1 fruit fly cellular context compared by ENCODE assay signal in genomic region chr3L:10861657-10862543, dm6.
TF ChIP-seq lines count a peak whose summit lies in the region.

No protein-coding gene starts in this region.

TF ChIP-seq in whole organism, embryonic, 481 proteins besides CTCF, POLR2A, EP300 and RAD21 (continued from another document):
- TF ChIP-seq Opbp (GFP tag; IDR thresholded peaks at IDR 0.05; lab: Robert Waterston, UW; ENCODE audit: partially characterized antibody) (0 out of 3 replicates have a peak, but pooled peaks have one; percentile 37), Fer1 (GFP tag; optimal IDR thresholded peaks at IDR 0.05; lab: Kevin White, UChicago) (peak; percentile 10), lab (GFP tag; optimal IDR thresholded peaks at IDR 0.05; lab: Kevin White, UChicago) (no peak), chm (GFP tag; IDR thresholded peaks at IDR 0.05; lab: Robert Waterston, UW) (peak; percentile 40; the same call in 1 of the 2 replicates), CG9932 (GFP tag; IDR thresholded peaks at IDR 0.05; lab: Robert Waterston, UW) (0 out of 2 replicates have a peak, but pooled peaks have one; percentile 14), pan (optimal IDR thresholded peaks at IDR 0.05; lab: Kevin White, UChicago) (no peak), pan (GFP tag; optimal IDR thresholded peaks at IDR 0.05 in 1 of 2, IDR thresholded peaks at IDR 0.05 in 1 of 2) (peak in 1 of 2 experiments; percentile 27), Deaf1 (tag; optimal IDR thresholded peaks at IDR 0.05; lab: Kevin White, UChicago) (peak; percentile 12), jumu (GFP tag; optimal IDR thresholded peaks at IDR 0.05; lab: Kevin White, UChicago) (no peak), Hr78 (GFP tag; optimal IDR thresholded peaks at IDR 0.05; lab: Kevin White, UChicago) (peak in 1 of 2 experiments; percentile 54), da (GFP tag; optimal IDR thresholded peaks at IDR 0.05; lab: Kevin White, UChicago) (no peak), zfh1 (GFP tag; IDR thresholded peaks at IDR 0.05; lab: Robert Waterston, UW) (0 out of 3 replicates have a peak, but pooled peaks have one; percentile 43), Antp (GFP tag; optimal IDR thresholded peaks at IDR 0.05; lab: Kevin White, UChicago) (peak; percentile 35), HHEX (GFP tag; optimal IDR thresholded peaks at IDR 0.05; lab: Kevin White, UChicago) (peak; percentile 16), eve (GFP tag; optimal IDR thresholded peaks at IDR 0.05; lab: Kevin White, UChicago) (no peak), row (GFP tag; IDR thresholded peaks at IDR 0.05; lab: Robert Waterston, UW) (peak; percentile 19; the same call in 1 of the 3 replicates), CG10543 (GFP tag; optimal IDR thresholded peaks at IDR 0.05; lab: Kevin White, UChicago) (peak; percentile 15), Scr (GFP tag; IDR thresholded peaks at IDR 0.05; lab: Robert Waterston, UW; ENCODE audit: partially characterized antibody) (no peak), trem (tag; optimal IDR thresholded peaks at IDR 0.05; lab: Kevin White, UChicago) (no peak), ERR (GFP tag; optimal IDR thresholded peaks at IDR 0.05; lab: Kevin White, UChicago) (peak; percentile 30), CG9817 (tag; optimal IDR thresholded peaks at IDR 0.05; lab: Kevin White, UChicago) (peak; percentile 7), Poxn (GFP tag; IDR thresholded peaks at IDR 0.05; lab: Robert Waterston, UW) (no peak), CG8290 (GFP tag; optimal IDR thresholded peaks at IDR 0.05; lab: Kevin White, UChicago) (no peak), CG8290 (tag; optimal IDR thresholded peaks at IDR 0.05; lab: Kevin White, UChicago) (peak in 1 of 2 experiments; percentile 3), CG1832 (GFP tag; optimal IDR thresholded peaks at IDR 0.05; lab: Kevin White, UChicago) (peak; percentile 46), CG11695 (GFP tag; IDR thresholded peaks at IDR 0.05; lab: Robert Waterston, UW) (0 out of 3 replicates have a peak, but pooled peaks have one; percentile 13), jigr1 (GFP tag; IDR thresholded peaks at IDR 0.05; lab: Robert Waterston, UW) (no peak), CG18619 (GFP tag; optimal IDR thresholded peaks at IDR 0.05; lab: Kevin White, UChicago) (peak; percentile 27), Ptx1 (GFP tag; IDR thresholded peaks at IDR 0.05; lab: Robert Waterston, UW) (0 out of 2 replicates have a peak, but pooled peaks have one; percentile 13), CG2678 (tag; optimal IDR thresholded peaks at IDR 0.05; lab: Kevin White, UChicago) (peak; percentile 1), tll (GFP tag; optimal IDR thresholded peaks at IDR 0.05; lab: Kevin White, UChicago) (peak in 1 of 2 experiments; percentile 32), slbo (GFP tag; IDR thresholded peaks at IDR 0.05; lab: Robert Waterston, UW) (peak; percentile 50), sens (GFP tag; lab: Kevin White, UChicago) (peak; percentile 63), bbx (GFP tag; IDR thresholded peaks at IDR 0.05; lab: Robert Waterston, UW; ENCODE audit: partially characterized antibody) (no peak), Rfx (GFP tag; IDR thresholded peaks at IDR 0.05; lab: Robert Waterston, UW) (peak; percentile 40), Nf-YA (GFP tag; IDR thresholded peaks at IDR 0.05; lab: Robert Waterston, UW) (no peak), CG17829 (tag; optimal IDR thresholded peaks at IDR 0.05; lab: Kevin White, UChicago) (peak; percentile 36), ATbp (GFP tag; optimal IDR thresholded peaks at IDR 0.05; lab: Kevin White, UChicago) (peak; percentile 34), ftz-f1 (GFP tag; optimal IDR thresholded peaks at IDR 0.05; lab: Kevin White, UChicago) (peak; percentile 43), nerfin-1 (tag; optimal IDR thresholded peaks at IDR 0.05; lab: Kevin White, UChicago) (peak; percentile 60), CG6813 (GFP tag; optimal IDR thresholded peaks at IDR 0.05; lab: Kevin White, UChicago) (peak; percentile 44), pfk (GFP tag; optimal IDR thresholded peaks at IDR 0.05; lab: Kevin White, UChicago) (peak; percentile 56), Jarid2 (GFP tag; optimal IDR thresholded peaks at IDR 0.05; lab: Kevin White, UChicago) (no peak), CG2120 (GFP tag; optimal IDR thresholded peaks at IDR 0.05; lab: Kevin White, UChicago) (peak; percentile 24), chn (GFP tag; optimal IDR thresholded peaks at IDR 0.05; lab: Kevin White, UChicago) (peak; percentile 20), CG8944 (GFP tag; optimal IDR thresholded peaks at IDR 0.05; lab: Kevin White, UChicago) (no peak), CG17612 (GFP tag; IDR thresholded peaks at IDR 0.05; lab: Robert Waterston, UW) (no peak), pros (GFP tag; optimal IDR thresholded peaks at IDR 0.05; lab: Kevin White, UChicago) (peak; percentile 99), grau (tag; optimal IDR thresholded peaks at IDR 0.05; lab: Kevin White, UChicago) (peak; percentile 31), CG1603 (tag; optimal IDR thresholded peaks at IDR 0.05; lab: Kevin White, UChicago) (peak; percentile 18), GATAe (GFP tag; conservative IDR thresholded peaks at IDR 0.05; lab: Robert Waterston, UW) (peak; percentile 42; the same call in 1 of the 2 replicates), CG2712 (tag; optimal IDR thresholded peaks at IDR 0.05; lab: Kevin White, UChicago) (peak; percentile 12), Gug (GFP tag; IDR thresholded peaks at IDR 0.05; lab: Robert Waterston, UW) (peak; percentile 17; the same call in 1 of the 4 replicates), CG18599 (GFP tag; optimal IDR thresholded peaks at IDR 0.05; lab: Kevin White, UChicago) (peak; percentile 62), cwo (GFP tag; optimal IDR thresholded peaks at IDR 0.05; lab: Kevin White, UChicago) (peak; percentile 33), Pdp1 (GFP tag; optimal IDR thresholded peaks at IDR 0.05; lab: Kevin White, UChicago) (peak in 1 of 2 experiments; percentile 15), sim (GFP tag; IDR thresholded peaks at IDR 0.05; lab: Robert Waterston, UW) (no peak), Med (GFP tag; lab: Kevin White, UChicago) (peak; percentile 80), run (tag; optimal IDR thresholded peaks at IDR 0.05; lab: Kevin White, UChicago) (peak; percentile 56), zfh2 (GFP tag; optimal IDR thresholded peaks at IDR 0.05; lab: Kevin White, UChicago) (peak; percentile 4), sob (GFP tag; IDR thresholded peaks at IDR 0.05; lab: Robert Waterston, UW) (peak; percentile 27; the same call in 1 of the 2 replicates), CG4360 (GFP tag; IDR thresholded peaks at IDR 0.05; lab: Robert Waterston, UW) (peak; percentile 73), CG17361 (GFP tag; IDR thresholded peaks at IDR 0.05; lab: Robert Waterston, UW) (0 out of 3 replicates have a peak, but pooled peaks have one; percentile 13), CG14014 (GFP tag; IDR thresholded peaks at IDR 0.05; lab: Robert Waterston, UW) (0 out of 2 replicates have a peak, but pooled peaks have one; percentile 12), crol (GFP tag; IDR thresholded peaks at IDR 0.05; lab: Robert Waterston, UW) (0 out of 2 replicates have a peak, but pooled peaks have one; percentile 7), cg (GFP tag; optimal IDR thresholded peaks at IDR 0.05; lab: Kevin White, UChicago) (peak; percentile 29)
